Worm (Caenorhabditis elegans) whole organism, L3 larva: ENCODE data around the gene flp-15.

Experiments used
- ZK546.5 ChIP-seq: sonication (generic microtip); optimal IDR thresholded peaks from 2 replicates; lab custom pipeline; 2017; ENCODE audit warnings: missing biosample characterization, missing genetic modification characterization
- aly-2 ChIP-seq: fragments of 150-350 bp; optimal IDR thresholded peaks from 2 replicates; lab custom pipeline; 2014; ENCODE audit warnings: missing biosample characterization, missing genetic modification characterization
- ceh-16 ChIP-seq: sonication (generic microtip); optimal IDR thresholded peaks from 2 replicates; lab custom pipeline; 2017; ENCODE audit warnings: missing biosample characterization, missing genetic modification characterization
- ceh-28 ChIP-seq: fragments of 150-350 bp; optimal IDR thresholded peaks from 2 replicates; lab custom pipeline; 2014; ENCODE audit warnings: missing biosample characterization, missing genetic modification reagents, missing genetic modification characterization
- ceh-82 ChIP-seq: fragments of 150-350 bp; optimal IDR thresholded peaks from 2 replicates; lab custom pipeline; 2014; ENCODE audit warnings: missing biosample characterization, missing genetic modification characterization
- ceh-9 ChIP-seq: sonication (generic microtip); optimal IDR thresholded peaks from 2 replicates; lab custom pipeline; 2018; ENCODE audit warnings: missing biosample characterization, missing genetic modification characterization
- egl-5 ChIP-seq: fragments of 150-350 bp; optimal IDR thresholded peaks from 2 replicates; lab custom pipeline; 2017; ENCODE audit warnings: missing biosample characterization, missing genetic modification reagents, missing genetic modification characterization, inconsistent platforms
- elt-1 ChIP-seq: fragments of 150-350 bp; optimal IDR thresholded peaks from 2 replicates; lab custom pipeline; 2014; ENCODE audit warnings: missing biosample characterization, missing genetic modification characterization
- elt-2 ChIP-seq: sonication (generic microtip); optimal IDR thresholded peaks from 2 replicates; lab custom pipeline; 2016; ENCODE audit warnings: missing genetic modification reagents, mild to moderate bottlenecking, missing genetic modification characterization, missing compliant biosample characterization
- elt-3 ChIP-seq, 3 experiments: fragments of 150-350 bp in 1 of 3; sonication (generic microtip) in 2 of 3; optimal IDR thresholded peaks; 2 replicates in 2 of 3; 4 replicates in 1 of 3; lab custom pipeline; 2014 to 2017; ENCODE audit warnings: missing biosample characterization in 3 of 3, missing genetic modification characterization in 3 of 3
- eor-1 ChIP-seq, 2 experiments: fragments of 150-350 bp; optimal IDR thresholded peaks; 2 replicates each; lab custom pipeline; 2014 to 2018; ENCODE audit warnings: missing biosample characterization in 2 of 2, missing genetic modification characterization in 2 of 2
- fkh-10 ChIP-seq: sonication (generic microtip); optimal IDR thresholded peaks from 2 replicates; lab custom pipeline; 2017; ENCODE audit warnings: missing biosample characterization, missing genetic modification reagents, missing genetic modification characterization
- fkh-2 ChIP-seq: fragments of 150-350 bp; optimal IDR thresholded peaks from 2 replicates; lab custom pipeline; 2014; ENCODE audit warnings: missing biosample characterization, missing genetic modification reagents, missing genetic modification characterization
- hmg-11 ChIP-seq: sonication (generic microtip); optimal IDR thresholded peaks from 2 replicates; lab custom pipeline; 2016; ENCODE audit warnings: missing genetic modification characterization, missing compliant biosample characterization
- jun-1 ChIP-seq: fragments of 150-350 bp; optimal IDR thresholded peaks from 2 replicates; lab custom pipeline; 2014; ENCODE audit warnings: missing biosample characterization, missing genetic modification reagents, missing genetic modification characterization
- lin-15B ChIP-seq: fragments of 150-350 bp; optimal IDR thresholded peaks from 2 replicates; lab custom pipeline; 2014; ENCODE audit warnings: missing biosample characterization, missing genetic modification characterization
- lsy-12 ChIP-seq: sonication (generic microtip); optimal IDR thresholded peaks from 2 replicates; lab custom pipeline; 2016; ENCODE audit warnings: mild to moderate bottlenecking, missing genetic modification characterization, missing compliant biosample characterization
- mdl-1 ChIP-seq: fragments of 150-350 bp; optimal IDR thresholded peaks from 2 replicates; lab custom pipeline; 2014; ENCODE audit warnings: missing biosample characterization, missing genetic modification characterization
- mml-1 ChIP-seq: fragments of 150-350 bp; sonication (generic microtip); optimal IDR thresholded peaks from 3 replicates; lab custom pipeline; 2014; ENCODE audit warnings: missing biosample characterization, missing genetic modification characterization
- nfya-1 ChIP-seq: sonication (generic microtip); optimal IDR thresholded peaks from 2 replicates; lab custom pipeline; 2017; ENCODE audit warnings: missing genetic modification characterization, mild to moderate bottlenecking, missing compliant biosample characterization, antibody characterized with exemption, moderate library complexity; ENCODE audit not compliant: insufficient read depth
- nhr-11 ChIP-seq: fragments of 150-350 bp; optimal IDR thresholded peaks from 2 replicates; lab custom pipeline; 2014; ENCODE audit warnings: missing biosample characterization, missing genetic modification characterization
- nhr-12 ChIP-seq: fragments of 150-350 bp; optimal IDR thresholded peaks from 2 replicates; lab custom pipeline; 2014; ENCODE audit warnings: missing biosample characterization, missing genetic modification characterization
- nhr-23 ChIP-seq: fragments of 150-350 bp; optimal IDR thresholded peaks from 2 replicates; lab custom pipeline; 2014; ENCODE audit warnings: missing biosample characterization, missing genetic modification reagents, missing genetic modification characterization
- nhr-237 ChIP-seq: fragments of 150-350 bp; optimal IDR thresholded peaks from 2 replicates; lab custom pipeline; 2014; ENCODE audit warnings: missing biosample characterization, missing genetic modification characterization
- nhr-25 ChIP-seq: sonication (generic microtip); optimal IDR thresholded peaks from 2 replicates; lab custom pipeline; 2017; ENCODE audit warnings: missing biosample characterization, missing genetic modification characterization
- nhr-28 ChIP-seq: fragments of 150-350 bp; optimal IDR thresholded peaks from 2 replicates; lab custom pipeline; 2014; ENCODE audit warnings: missing biosample characterization, missing genetic modification characterization
- nhr-76 ChIP-seq: fragments of 150-350 bp; sonication (generic microtip); optimal IDR thresholded peaks from 5 replicates; lab custom pipeline; 2014; ENCODE audit warnings: missing biosample characterization, missing genetic modification characterization
- pha-4 ChIP-seq: fragments of 150-350 bp; optimal IDR thresholded peaks from 2 replicates; lab custom pipeline; 2014; ENCODE audit warnings: missing biosample characterization, missing genetic modification reagents, missing genetic modification characterization
- pqm-1 ChIP-seq: fragments of 150-350 bp; optimal IDR thresholded peaks from 2 replicates; lab custom pipeline; 2017; ENCODE audit warnings: missing biosample characterization, missing genetic modification characterization, inconsistent platforms
- skn-1 ChIP-seq: fragments of 150-350 bp; optimal IDR thresholded peaks from 2 replicates; lab custom pipeline; 2014; ENCODE audit warnings: missing biosample characterization, missing genetic modification characterization
- snpc-4 ChIP-seq: fragments of 150-350 bp; optimal IDR thresholded peaks from 2 replicates; lab custom pipeline; 2014; ENCODE audit warnings: missing biosample characterization, missing genetic modification characterization
- unc-39 ChIP-seq: sonication (generic microtip); optimal IDR thresholded peaks from 4 replicates; lab custom pipeline; 2017; ENCODE audit warnings: missing biosample characterization, missing genetic modification characterization
- zag-1 ChIP-seq: fragments of 150-350 bp; optimal IDR thresholded peaks from 2 replicates; lab custom pipeline; 2014; ENCODE audit warnings: missing biosample characterization, missing genetic modification characterization
- ztf-11 ChIP-seq: fragments of 150-350 bp; optimal IDR thresholded peaks from 2 replicates; lab custom pipeline; 2014; ENCODE audit warnings: missing biosample characterization, missing genetic modification characterization
- ztf-4 ChIP-seq: fragments of 150-350 bp; optimal IDR thresholded peaks from 2 replicates; lab custom pipeline; 2014; ENCODE audit warnings: missing biosample characterization, missing genetic modification characterization

The flp-15 gene

ce11 chrIII:13667739-13668138 lies at the start of gene flp-15:
flp-15 (minus strand) TSS chrIII:13667839.
- TF ChIP-seq fkh-2 (tag; lab: Kevin White, UChicago) (no peak), eor-1 (tag; optimal IDR thresholded peaks at IDR 0.05; lab: Kevin White, UChicago) (no peak), pqm-1 (tag; lab: Kevin White, UChicago) (no peak), nhr-25 (tag; lab: Kevin White, UChicago) (no peak), nhr-28 (tag; lab: Kevin White, UChicago) (no peak), elt-2 (no peak), nhr-12 (tag; lab: Kevin White, UChicago) (no peak), nfya-1 (tag; lab: Kevin White, UChicago) (no peak), ceh-9 (tag; lab: Kevin White, UChicago) (no peak), nhr-237 (tag; lab: Kevin White, UChicago) (no peak), mml-1 (tag; lab: Kevin White, UChicago) (no peak), unc-39 (no peak), jun-1 (no peak), elt-1 (tag; lab: Kevin White, UChicago) (no peak), nhr-76 (tag; lab: Kevin White, UChicago) (no peak), nhr-11 (no peak), skn-1 (no peak), hmg-11 (tag; lab: Kevin White, UChicago) (no peak), nhr-23 (tag; lab: Kevin White, UChicago) (no peak)

- TF ChIP-seq pqm-1 (tag; lab: Kevin White, UChicago) = no peak
- TF ChIP-seq mml-1 (tag; lab: Kevin White, UChicago) = no peak
- no peak for TF ChIP-seq fkh-10 (GFP tag; lab: Kevin White, UChicago)
- no peak for TF ChIP-seq nhr-23 (tag; lab: Kevin White, UChicago)
- no peak for TF ChIP-seq elt-1 (tag; lab: Kevin White, UChicago)
- TF ChIP-seq jun-1 = no peak
- no peak for TF ChIP-seq ceh-16
- TF ChIP-seq pha-4 (tag; lab: Kevin White, UChicago) = no peak
- no peak for TF ChIP-seq nhr-76 (tag; lab: Kevin White, UChicago)
- no peak for TF ChIP-seq mdl-1 (tag; lab: Kevin White, UChicago)
- TF ChIP-seq lsy-12 = no peak
- no peak for TF ChIP-seq egl-5 (tag; lab: Kevin White, UChicago)
- TF ChIP-seq eor-1 (tag; optimal IDR thresholded peaks at IDR 0.05; lab: Kevin White, UChicago) = no peak
- TF ChIP-seq ZK546.5 (tag; lab: Kevin White, UChicago) = no peak
- TF ChIP-seq ztf-4 = no peak
- TF ChIP-seq snpc-4 (tag; lab: Kevin White, UChicago) = no peak
- TF ChIP-seq nhr-12 (tag; lab: Kevin White, UChicago) = no peak
- no peak for TF ChIP-seq unc-39
- no peak for TF ChIP-seq nhr-237 (tag; lab: Kevin White, UChicago)
- TF ChIP-seq aly-2 (tag; lab: Kevin White, UChicago) = no peak
These were observed 49.2 kb upstream of the flp-15 start for ce11 chrIII:13716831-13717230.

ce11 chrIII:13716266-13716665 lies 48.6 kb upstream of the flp-15 start:
- TF ChIP-seq nhr-25 (tag; lab: Kevin White, UChicago) (peak; percentile 31), nhr-11 (peak; percentile 63), skn-1 (peak; percentile 73), zag-1 (no peak), mdl-1 (tag; lab: Kevin White, UChicago) (no peak)
- TF ChIP-seq, all 47 proteins: peak for 3

ce11 chrIII:13714950-13715349 lies 47.3 kb upstream of the flp-15 start:
- no peak for TF ChIP-seq nhr-12 (tag; lab: Kevin White, UChicago)
- TF ChIP-seq eor-1 (tag; optimal IDR thresholded peaks at IDR 0.05; lab: Kevin White, UChicago) = no peak
- TF ChIP-seq ceh-28 (tag; lab: Kevin White, UChicago) = no peak
- no peak for TF ChIP-seq aly-2 (tag; lab: Kevin White, UChicago)
- no peak for TF ChIP-seq unc-39
- no peak for TF ChIP-seq elt-3 (tag; optimal IDR thresholded peaks at IDR 0.05; lab: Kevin White, UChicago)
- TF ChIP-seq zag-1 = no peak
- no peak for TF ChIP-seq nhr-11
- no peak for TF ChIP-seq lin-15B (tag; lab: Kevin White, UChicago)
- no peak for TF ChIP-seq mml-1 (tag; lab: Kevin White, UChicago)
- TF ChIP-seq nhr-25 (tag; lab: Kevin White, UChicago) = no peak
- no peak for TF ChIP-seq hmg-11 (tag; lab: Kevin White, UChicago)
- no peak for TF ChIP-seq elt-1 (tag; lab: Kevin White, UChicago)
- no peak for TF ChIP-seq ceh-82
- TF ChIP-seq ztf-4 = no peak
- TF ChIP-seq ztf-11 = no peak
- TF ChIP-seq fkh-2 (tag; lab: Kevin White, UChicago) = no peak
